Fruit fly (Drosophila melanogaster): ENCODE results near the gene PIG-U.

The PIG-U gene

DNA sequence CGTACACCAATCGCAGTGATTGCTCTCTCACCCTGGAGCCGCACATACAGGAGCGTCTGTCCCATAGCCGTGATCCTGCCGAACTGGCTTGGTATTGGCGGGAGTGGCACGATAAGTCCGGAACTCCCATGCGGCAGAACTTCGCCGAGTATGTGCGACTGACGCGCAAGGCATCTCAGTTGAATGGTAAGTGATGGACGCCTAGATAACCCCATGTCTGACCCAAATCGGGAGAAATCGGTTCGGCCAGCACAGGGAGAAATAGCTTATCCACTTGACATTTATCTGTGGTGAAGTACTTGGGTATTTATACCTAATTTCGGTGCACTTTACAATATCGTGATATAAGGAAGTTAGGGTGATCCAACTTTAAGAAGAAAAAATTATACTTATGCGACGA is 7.9 kb downstream of the PIG-U start:
- TF ChIP-seq Sox102F (GFP tag; optimal IDR thresholded peaks at IDR 0.05) (no peak), svp (GFP tag) (peak; percentile 94)

DNA sequence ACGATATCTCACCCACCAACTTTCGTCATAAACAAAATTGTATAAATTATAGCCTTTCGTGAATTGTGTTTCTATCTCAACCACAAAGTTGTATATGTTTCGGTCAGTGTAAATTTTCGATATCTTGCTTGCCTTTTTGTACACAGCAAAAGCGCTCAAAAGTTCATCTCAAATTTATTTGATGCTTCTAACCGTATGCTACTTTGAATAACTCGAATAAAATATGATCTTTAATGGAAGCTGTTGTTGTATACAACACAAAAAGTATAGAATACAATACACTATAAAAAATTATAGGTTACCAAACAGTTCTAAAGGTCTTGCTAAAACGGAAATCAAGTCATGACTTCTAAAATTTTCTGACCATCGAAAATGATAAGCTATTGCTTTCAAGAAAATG is 10.1 kb downstream of the PIG-U start:
- TF ChIP-seq CG8319 (GFP tag; optimal IDR thresholded peaks at IDR 0.05) (no peak), salr (GFP tag; optimal IDR thresholded peaks at IDR 0.05) (no peak), CG6792 (GFP tag; optimal IDR thresholded peaks at IDR 0.05) (no peak), esn (GFP tag; optimal IDR thresholded peaks at IDR 0.05) (no peak), CG16779 (tag; optimal IDR thresholded peaks at IDR 0.05) (no peak), Hr39 (GFP tag; optimal IDR thresholded peaks at IDR 0.05) (no peak), CG6276 (GFP tag; optimal IDR thresholded peaks at IDR 0.05) (no peak), topi (GFP tag; optimal IDR thresholded peaks at IDR 0.05) (no peak), CG3032 (tag; optimal IDR thresholded peaks at IDR 0.05) (no peak), CG8632 (GFP tag; optimal IDR thresholded peaks at IDR 0.05) (no peak), CG31627 (GFP tag; optimal IDR thresholded peaks at IDR 0.05) (no peak), CG15336 (GFP tag; IDR thresholded peaks at IDR 0.05) (no peak), Hr38 (GFP tag; optimal IDR thresholded peaks at IDR 0.05) (no peak), lz (GFP tag; optimal IDR thresholded peaks at IDR 0.05) (no peak), CG3919 (GFP tag; optimal IDR thresholded peaks at IDR 0.05) (no peak), fd59A (GFP tag; optimal IDR thresholded peaks at IDR 0.05) (no peak), Ets21C (GFP tag; optimal IDR thresholded peaks at IDR 0.05) (no peak)

DNA sequence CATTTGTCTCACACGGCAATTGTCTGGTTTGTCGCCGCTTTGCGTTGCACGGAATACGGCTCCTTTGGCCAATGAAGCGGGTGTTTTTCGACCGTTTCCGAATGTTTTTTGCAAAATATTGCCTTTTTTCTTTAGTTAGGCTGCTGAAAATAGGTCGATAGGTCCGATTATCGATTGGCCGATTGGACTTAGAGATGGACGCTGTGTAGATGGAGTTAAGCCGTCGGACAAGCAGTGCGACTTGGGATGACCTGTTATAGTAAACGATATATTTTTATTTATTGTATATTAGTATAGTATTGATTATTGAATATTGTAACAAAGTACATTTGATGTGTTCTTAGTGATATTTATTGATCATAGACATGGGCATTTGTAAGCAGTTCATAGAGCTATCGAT is 13.4 kb downstream of the PIG-U start, which contains the start of the genes lmgA and lmgB:
lmgA (minus strand) TSS at position 301 of the 400 bp plus-strand sequence.
lmgB (minus strand) TSS at position 301 of the 400 bp plus-strand sequence.
- TF ChIP-seq Lpt (GFP tag; optimal IDR thresholded peaks at IDR 0.05), result no peak
- no peak for TF ChIP-seq CG32006 (GFP tag; optimal IDR thresholded peaks at IDR 0.05)
- TF ChIP-seq CG3919 (GFP tag; optimal IDR thresholded peaks at IDR 0.05), result no peak
- TF ChIP-seq CG31627 (GFP tag; optimal IDR thresholded peaks at IDR 0.05), result peak; percentile 20
- no peak for TF ChIP-seq dsx (GFP tag; optimal IDR thresholded peaks at IDR 0.05; ENCODE audit: poor library complexity, severe bottlenecking)
- TF ChIP-seq Met (GFP tag; optimal IDR thresholded peaks at IDR 0.05), result no peak
- TF ChIP-seq Eip75B (GFP tag; optimal IDR thresholded peaks at IDR 0.05), result peak; percentile 74
- no peak for TF ChIP-seq fd85E (GFP tag; optimal IDR thresholded peaks at IDR 0.05)
- peak; percentile 39 for TF ChIP-seq esn (GFP tag; optimal IDR thresholded peaks at IDR 0.05)
- no peak for TF ChIP-seq CG8632 (GFP tag; optimal IDR thresholded peaks at IDR 0.05)
- TF ChIP-seq cyc (GFP tag; optimal IDR thresholded peaks at IDR 0.05), result no peak
- TF ChIP-seq dac (GFP tag; optimal IDR thresholded peaks at IDR 0.05), result no peak
- TF ChIP-seq Sox15 (GFP tag; optimal IDR thresholded peaks at IDR 0.05), result no peak
- TF ChIP-seq CG11902 (GFP tag; optimal IDR thresholded peaks at IDR 0.05), result no peak
- peak; percentile 20 for TF ChIP-seq CG1621 (tag; optimal IDR thresholded peaks at IDR 0.05)
- TF ChIP-seq Hr38 (GFP tag; optimal IDR thresholded peaks at IDR 0.05), result no peak
- 0 out of 2 replicates have a peak, but pooled peaks have one; percentile 18 for TF ChIP-seq CG15336 (GFP tag; IDR thresholded peaks at IDR 0.05)
- no peak for TF ChIP-seq CG10669 (GFP tag; optimal IDR thresholded peaks at IDR 0.05)
- peak; percentile 32 for TF ChIP-seq OdsH (GFP tag; optimal IDR thresholded peaks at IDR 0.05)
- peak; percentile 66 for TF ChIP-seq Eip78C (GFP tag)
- TF ChIP-seq CG6854 (GFP tag; optimal IDR thresholded peaks at IDR 0.05), result no peak
- no peak for TF ChIP-seq svp (GFP tag)
- TF ChIP-seq Sox14 (GFP tag; optimal IDR thresholded peaks at IDR 0.05), result no peak
- no peak for TF ChIP-seq Eip93F (GFP tag; optimal IDR thresholded peaks at IDR 0.05)
- TF ChIP-seq vri (GFP tag; optimal IDR thresholded peaks at IDR 0.05), result no peak
- TF ChIP-seq Hr4 (GFP tag; optimal IDR thresholded peaks at IDR 0.05), result peak; percentile 37
- peak; percentile 36 for TF ChIP-seq CG3032 (tag; optimal IDR thresholded peaks at IDR 0.05)
- TF ChIP-seq achi (GFP tag; optimal IDR thresholded peaks at IDR 0.05), result peak; percentile 18
- TF ChIP-seq Ets96B (tag; optimal IDR thresholded peaks at IDR 0.05), result peak; percentile 5
- TF ChIP-seq Ets21C (GFP tag; optimal IDR thresholded peaks at IDR 0.05), result no peak
- no peak for TF ChIP-seq CG6792 (GFP tag; optimal IDR thresholded peaks at IDR 0.05)
- no peak for TF ChIP-seq ss (GFP tag; optimal IDR thresholded peaks at IDR 0.05)
- no peak for TF ChIP-seq CG16779 (tag; optimal IDR thresholded peaks at IDR 0.05)
- no peak for TF ChIP-seq net (GFP tag; optimal IDR thresholded peaks at IDR 0.05)
- TF ChIP-seq lz (GFP tag; optimal IDR thresholded peaks at IDR 0.05), result no peak
- TF ChIP-seq CG6808 (GFP tag; optimal IDR thresholded peaks at IDR 0.05), result no peak
- no peak for TF ChIP-seq eg (GFP tag; IDR thresholded peaks at IDR 0.05)
- no peak for TF ChIP-seq Sox102F (GFP tag; optimal IDR thresholded peaks at IDR 0.05)
- TF ChIP-seq CG34406 (GFP tag; optimal IDR thresholded peaks at IDR 0.05), result no peak
- TF ChIP-seq Hr39 (GFP tag; optimal IDR thresholded peaks at IDR 0.05), result peak; percentile 3
- TF ChIP-seq fd59A (GFP tag; optimal IDR thresholded peaks at IDR 0.05), result no peak
- TF ChIP-seq CG9139 (GFP tag; optimal IDR thresholded peaks at IDR 0.05), result no peak
- TF ChIP-seq CG11762 (GFP tag; optimal IDR thresholded peaks at IDR 0.05; ENCODE audit: insufficient read depth), result no peak

Data from whole organism, prepupa.